Worm (Caenorhabditis elegans) whole organism, young adult: ENCODE data around the gene M01F1.9.

Source experiments
- B0019.2 ChIP-seq: fragments of 200-800 bp; sonication (Bioruptor generic); conservative IDR thresholded peaks from 2 replicates; pipeline ENCODE4 v1.3.6; 2022; ENCODE audit warnings: missing genetic modification reagents, missing genetic modification characterization, missing compliant biosample characterization
- F22D6.2 ChIP-seq: sonication (generic microtip); optimal IDR thresholded peaks from 2 replicates; lab custom pipeline; 2016; ENCODE audit warnings: mild to moderate bottlenecking, missing genetic modification characterization, missing compliant biosample characterization
- F37B4.10 ChIP-seq: fragments of 200-800 bp; sonication (Bioruptor generic); IDR thresholded peaks from 2 replicates; pipeline ENCODE4 v1.3.6; 2022; ENCODE audit warnings: missing genetic modification characterization, missing compliant biosample characterization
- Y56A3A.18 ChIP-seq: fragments of 200-800 bp; sonication (Bioruptor generic); IDR thresholded peaks from 2 replicates; pipeline ENCODE4 v1.3.6; 2022; ENCODE audit warnings: missing genetic modification reagents, missing genetic modification characterization, missing compliant biosample characterization
- Y67H2A.10 ChIP-seq: fragments of 200-800 bp; sonication (Bioruptor generic); conservative IDR thresholded peaks from 2 replicates; pipeline ENCODE4 v1.3.6; 2022; ENCODE audit warnings: missing genetic modification reagents, missing genetic modification characterization, missing compliant biosample characterization
- Y95B8A.8 ChIP-seq: fragments of 200-800 bp; sonication (Bioruptor generic); IDR thresholded peaks from 2 replicates; pipeline ENCODE4 v1.3.6; 2022; ENCODE audit warnings: missing genetic modification reagents, missing genetic modification characterization, missing compliant biosample characterization
- ama-1 ChIP-seq, 3 experiments: fragments of 150-350 bp in 1 of 3; sonication (generic microtip) in 2 of 3; optimal IDR thresholded peaks; 2 replicates each; lab custom pipeline; 2014 to 2018; ENCODE audit warnings: missing biosample characterization in 2 of 3, missing genetic modification characterization in 2 of 3, missing genetic modification reagents in 2 of 3
- attf-3 ChIP-seq: fragments of 200-800 bp; sonication (Bioruptor generic); conservative IDR thresholded peaks from 2 replicates; pipeline ENCODE4 v1.3.6; 2022; ENCODE audit warnings: missing genetic modification reagents, missing genetic modification characterization, missing compliant biosample characterization
- bed-2 ChIP-seq: fragments of 200-800 bp; sonication (Bioruptor generic); IDR thresholded peaks from 2 replicates; pipeline ENCODE4 v1.3.6; 2022; ENCODE audit warnings: missing genetic modification reagents, missing genetic modification characterization, missing compliant biosample characterization
- cebp-2 ChIP-seq: fragments of 200-800 bp; sonication (Bioruptor generic); IDR thresholded peaks from 2 replicates; pipeline ENCODE4 v1.3.6; 2022; ENCODE audit warnings: missing genetic modification characterization, missing compliant biosample characterization
- ceh-27 ChIP-seq: fragments of 200-800 bp; sonication (Bioruptor generic); optimal IDR thresholded peaks from 2 replicates; lab custom pipeline; 2018; ENCODE audit warnings: mild to moderate bottlenecking, missing genetic modification characterization, moderate library complexity, missing compliant biosample characterization
- ceh-58 ChIP-seq: fragments of 200-800 bp; sonication (Bioruptor generic); IDR thresholded peaks from 2 replicates; pipeline ENCODE4 v1.3.6; 2022; ENCODE audit warnings: missing genetic modification characterization, missing compliant biosample characterization
- ceh-79 ChIP-seq: sonication (generic microtip); optimal IDR thresholded peaks from 2 replicates; lab custom pipeline; 2017; ENCODE audit warnings: mild to moderate bottlenecking, missing genetic modification characterization, missing compliant biosample characterization
- egl-18 ChIP-seq: fragments of 200-800 bp; sonication (Bioruptor generic); IDR thresholded peaks from 2 replicates; pipeline ENCODE4 v1.3.6; 2022; ENCODE audit warnings: missing genetic modification reagents, missing genetic modification characterization, missing compliant biosample characterization
- egl-44 ChIP-seq: fragments of 200-800 bp; sonication (Bioruptor generic); IDR thresholded peaks from 2 replicates; pipeline ENCODE4 v1.3.6; 2022; ENCODE audit warnings: missing genetic modification reagents, missing genetic modification characterization, missing compliant biosample characterization
- ekl-4 ChIP-seq: fragments of 200-800 bp; sonication (Bioruptor generic); IDR thresholded peaks from 2 replicates; pipeline ENCODE4 v1.3.6; 2022; ENCODE audit warnings: missing genetic modification reagents, missing genetic modification characterization, missing compliant biosample characterization
- gei-17 ChIP-seq: fragments of 200-800 bp; sonication (Bioruptor generic); optimal IDR thresholded peaks from 2 replicates; lab custom pipeline; 2018; ENCODE audit warnings: mild to moderate bottlenecking, missing genetic modification characterization, missing compliant biosample characterization
- hlh-12 ChIP-seq: sonication (generic microtip); optimal IDR thresholded peaks from 2 replicates; lab custom pipeline; 2016; ENCODE audit warnings: missing genetic modification characterization, missing compliant biosample characterization
- hmg-20 ChIP-seq: fragments of 200-800 bp; sonication (Bioruptor generic); IDR thresholded peaks from 2 replicates; pipeline ENCODE4 v1.3.6; 2022; ENCODE audit warnings: missing genetic modification reagents, missing genetic modification characterization, missing compliant biosample characterization
- let-526 ChIP-seq: fragments of 200-800 bp; sonication (Bioruptor generic); IDR thresholded peaks from 2 replicates; pipeline ENCODE4 v1.3.6; 2022; ENCODE audit warnings: missing genetic modification reagents, missing genetic modification characterization, missing compliant biosample characterization
- let-607 ChIP-seq, 2 experiments: fragments of 200-800 bp in 1 of 2; sonication (Bioruptor generic) in 1 of 2; sonication (generic microtip) in 1 of 2; optimal IDR thresholded peaks; 2 replicates each; lab custom pipeline; 2016 to 2018; ENCODE audit warnings: mild to moderate bottlenecking in 2 of 2, missing compliant biosample characterization in 2 of 2, missing genetic modification characterization in 2 of 2, moderate library complexity in 2 of 2, missing genotype in 1 of 2
- lin-26 ChIP-seq: fragments of 200-800 bp; sonication (Bioruptor generic); IDR thresholded peaks from 2 replicates; pipeline ENCODE4 v1.3.6; 2022; ENCODE audit warnings: missing genetic modification reagents, missing genetic modification characterization, missing compliant biosample characterization
- lin-40 ChIP-seq: sonication (generic microtip); optimal IDR thresholded peaks from 2 replicates; lab custom pipeline; 2016; ENCODE audit warnings: missing genetic modification characterization, mild to moderate bottlenecking, missing compliant biosample characterization, missing genotype, missing genetic modification reagents
- lin-54 ChIP-seq: fragments of 200-800 bp; sonication (Bioruptor generic); optimal IDR thresholded peaks from 2 replicates; lab custom pipeline; 2018; ENCODE audit warnings: mild to moderate bottlenecking, missing genetic modification characterization, missing compliant biosample characterization
- lir-1 ChIP-seq: fragments of 200-800 bp; sonication (Bioruptor generic); conservative IDR thresholded peaks from 2 replicates; pipeline ENCODE4 v1.3.6; 2022; ENCODE audit warnings: missing genetic modification reagents, missing genetic modification characterization, missing compliant biosample characterization
- lsl-1 ChIP-seq: fragments of 200-800 bp; sonication (Bioruptor generic); optimal IDR thresholded peaks from 2 replicates; lab custom pipeline; 2018; ENCODE audit warnings: mild to moderate bottlenecking, missing genetic modification characterization, moderate library complexity, missing compliant biosample characterization
- madf-10 ChIP-seq: sonication (generic microtip); optimal IDR thresholded peaks from 2 replicates; lab custom pipeline; 2016; ENCODE audit warnings: mild to moderate bottlenecking, missing genetic modification characterization, missing compliant biosample characterization
- mel-28 ChIP-seq: sonication (generic microtip); optimal IDR thresholded peaks from 2 replicates; lab custom pipeline; 2016; ENCODE audit warnings: borderline replicate concordance, mild to moderate bottlenecking, missing genetic modification characterization, missing compliant biosample characterization
- mxl-1 ChIP-seq: sonication (generic microtip); optimal IDR thresholded peaks from 2 replicates; lab custom pipeline; 2016; ENCODE audit warnings: missing genetic modification characterization, missing compliant biosample characterization
- nfya-1 ChIP-seq: sonication (generic microtip); optimal IDR thresholded peaks from 2 replicates; lab custom pipeline; 2017; ENCODE audit warnings: antibody characterized with exemption, missing compliant biosample characterization, missing genetic modification characterization, borderline replicate concordance; ENCODE audit not compliant: insufficient read depth
- nhr-120 ChIP-seq: fragments of 200-800 bp; sonication (Bioruptor generic); IDR thresholded peaks from 2 replicates; pipeline ENCODE4 v1.3.6; 2022; ENCODE audit warnings: missing genetic modification characterization, missing compliant biosample characterization
- pha-4 ChIP-seq: fragments of 150-350 bp; sonication (generic microtip); optimal IDR thresholded peaks from 2 replicates; lab custom pipeline; 2014; ENCODE audit warnings: missing biosample characterization, missing genetic modification reagents, missing genetic modification characterization
- rec-8 ChIP-seq, 2 experiments: sonication (generic microtip); optimal IDR thresholded peaks; 2 replicates each; lab custom pipeline; 2016; ENCODE audit warnings: mild to moderate bottlenecking in 2 of 2, missing genetic modification characterization in 2 of 2, missing genetic modification reagents in 2 of 2, missing genotype in 2 of 2, missing biosample characterization in 1 of 2, missing compliant biosample characterization in 1 of 2, moderate library complexity in 1 of 2
- repo-1 ChIP-seq: sonication (generic microtip); optimal IDR thresholded peaks from 2 replicates; lab custom pipeline; 2017; ENCODE audit warnings: mild to moderate bottlenecking, missing genetic modification characterization, missing compliant biosample characterization
- snpc-3.4 ChIP-seq: sonication (generic microtip); optimal IDR thresholded peaks from 2 replicates; lab custom pipeline; 2017; ENCODE audit warnings: missing genetic modification characterization, mild to moderate bottlenecking, missing compliant biosample characterization, antibody characterized with exemption, moderate library complexity, missing genotype, missing genetic modification reagents
- snpc-4 ChIP-seq, 5 experiments: fragments of 150-350 bp in 1 of 5; sonication (generic microtip) in 4 of 5; optimal IDR thresholded peaks; 2 replicates each; lab custom pipeline; 2014 to 2018; ENCODE audit warnings: missing genetic modification characterization in 5 of 5, missing biosample characterization in 3 of 5, antibody characterized with exemption in 2 of 5, mild to moderate bottlenecking in 2 of 5, missing compliant biosample characterization in 2 of 5, missing genotype in 2 of 5, moderate library complexity in 2 of 5, missing genetic modification reagents in 1 of 5
- somi-1 ChIP-seq: fragments of 200-800 bp; sonication (Bioruptor generic); optimal IDR thresholded peaks from 2 replicates; lab custom pipeline; 2018; ENCODE audit warnings: mild to moderate bottlenecking, missing genetic modification characterization, missing compliant biosample characterization
- tbp1 ChIP-seq: fragments of 200-800 bp; sonication (Bioruptor generic); optimal IDR thresholded peaks from 2 replicates; lab custom pipeline; 2018; ENCODE audit warnings: mild to moderate bottlenecking, missing genetic modification characterization, missing compliant biosample characterization
- unc-62 ChIP-seq: fragments of 150-350 bp; optimal IDR thresholded peaks from 2 replicates; lab custom pipeline; 2014; ENCODE audit warnings: missing biosample characterization, missing genetic modification reagents, missing genetic modification characterization
- xnd-1 ChIP-seq: sonication (generic microtip); optimal IDR thresholded peaks from 2 replicates; lab custom pipeline; 2016; ENCODE audit warnings: missing genotype, missing genetic modification reagents, missing genetic modification characterization, missing compliant biosample characterization
- zfh-2 ChIP-seq: fragments of 200-800 bp; sonication (Bioruptor generic); conservative IDR thresholded peaks from 2 replicates; pipeline ENCODE4 v1.3.6; 2022; ENCODE audit warnings: missing genetic modification reagents, missing genetic modification characterization, missing compliant biosample characterization
- zim-3 ChIP-seq: sonication (generic microtip); optimal IDR thresholded peaks from 2 replicates; lab custom pipeline; 2017; ENCODE audit warnings: mild to moderate bottlenecking, missing genetic modification characterization, moderate library complexity, missing compliant biosample characterization
- ztf-22 ChIP-seq: fragments of 200-800 bp; sonication (Bioruptor generic); optimal IDR thresholded peaks from 2 replicates; lab custom pipeline; 2018; ENCODE audit warnings: mild to moderate bottlenecking, missing genetic modification characterization, moderate library complexity, missing compliant biosample characterization
- ztf-6 ChIP-seq: fragments of 200-800 bp; sonication (Bioruptor generic); IDR thresholded peaks from 2 replicates; pipeline ENCODE4 v1.3.6; 2022; ENCODE audit warnings: missing genetic modification reagents, missing genetic modification characterization, missing compliant biosample characterization

Gene M01F1.9

DNA sequence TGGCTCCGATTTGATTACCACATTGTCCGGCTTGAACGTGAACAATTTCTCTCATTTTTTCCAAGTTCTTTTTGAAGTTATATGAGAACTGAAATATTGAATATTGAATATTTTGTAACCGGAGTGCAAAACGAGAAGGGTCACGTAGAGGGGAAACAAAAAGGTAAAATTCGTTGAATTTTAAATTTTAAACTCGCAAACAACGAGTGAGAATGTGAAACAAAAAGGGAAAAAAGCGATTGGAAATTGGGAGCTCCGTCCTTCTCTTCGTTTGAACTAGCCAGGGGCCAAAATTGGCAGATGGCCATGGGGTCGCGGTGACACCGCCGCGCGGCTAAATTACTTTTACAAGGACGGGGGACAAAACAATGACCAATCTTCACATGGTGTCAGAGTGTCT lies 42.7 kb upstream of the M01F1.9 start, which contains the start of gene ben-1:
Gene ben-1 (minus strand): TSS at position 101 of the 400 bp plus-strand sequence.
- TF ChIP-seq tbp1 (GFP tag; lab: Kevin White, UChicago): no peak
- no peak for TF ChIP-seq F37B4.10 (GFP tag; lab: Robert Waterston, UW)
- no peak for TF ChIP-seq let-526 (GFP tag; lab: Robert Waterston, UW)
- TF ChIP-seq Y56A3A.18 (GFP tag; lab: Robert Waterston, UW): no peak
- TF ChIP-seq lin-26: no peak
- TF ChIP-seq somi-1 (GFP tag; lab: Kevin White, UChicago): no peak
- no peak for TF ChIP-seq snpc-3.4 (tag; lab: Kevin White, UChicago)
- no peak for TF ChIP-seq unc-62 (GFP tag; lab: Kevin White, UChicago)
- no peak for TF ChIP-seq xnd-1 (tag; lab: Kevin White, UChicago)
- TF ChIP-seq let-607 (tag; optimal IDR thresholded peaks at IDR 0.05; lab: Kevin White, UChicago): no peak

DNA sequence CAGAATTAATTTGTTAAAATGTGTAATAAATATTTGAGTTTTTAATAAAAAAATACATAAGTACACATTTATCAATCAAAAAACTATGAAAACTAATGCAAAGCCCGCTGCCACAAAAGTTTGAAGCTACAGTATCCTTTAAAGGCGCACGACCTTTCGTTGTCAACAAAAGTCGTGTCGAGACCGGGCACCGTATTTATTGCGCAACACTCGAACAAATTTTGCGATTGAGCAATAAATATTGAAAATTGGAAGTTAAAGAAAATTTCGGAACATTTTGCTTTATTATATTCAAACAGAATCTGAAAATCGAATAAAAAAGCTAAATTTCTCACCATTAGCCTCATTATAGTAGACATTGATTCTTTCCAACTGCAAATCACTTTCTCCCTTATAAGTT lies 42.2 kb upstream of the M01F1.9 start:
- TF ChIP-seq rec-8 (tag; optimal IDR thresholded peaks at IDR 0.05; lab: Kevin White, UChicago) (no peak), xnd-1 (tag; lab: Kevin White, UChicago) (no peak), snpc-4 (GFP tag; optimal IDR thresholded peaks at IDR 0.05; lab: Kevin White, UChicago) (no peak), snpc-4 (tag; optimal IDR thresholded peaks at IDR 0.05; lab: Kevin White, UChicago) (no peak), ceh-79 (tag; lab: Kevin White, UChicago) (no peak), unc-62 (GFP tag; lab: Kevin White, UChicago) (no peak), Y67H2A.10 (GFP tag; lab: Robert Waterston, UW) (no peak), zfh-2 (GFP tag; lab: Robert Waterston, UW) (no peak), B0019.2 (no peak), zim-3 (tag; lab: Kevin White, UChicago) (no peak), repo-1 (no peak), ztf-22 (GFP tag; lab: Kevin White, UChicago) (no peak), egl-18 (GFP tag; lab: Robert Waterston, UW) (no peak), madf-10 (no peak), egl-44 (GFP tag; lab: Robert Waterston, UW) (no peak), bed-2 (GFP tag; lab: Robert Waterston, UW) (no peak)

DNA sequence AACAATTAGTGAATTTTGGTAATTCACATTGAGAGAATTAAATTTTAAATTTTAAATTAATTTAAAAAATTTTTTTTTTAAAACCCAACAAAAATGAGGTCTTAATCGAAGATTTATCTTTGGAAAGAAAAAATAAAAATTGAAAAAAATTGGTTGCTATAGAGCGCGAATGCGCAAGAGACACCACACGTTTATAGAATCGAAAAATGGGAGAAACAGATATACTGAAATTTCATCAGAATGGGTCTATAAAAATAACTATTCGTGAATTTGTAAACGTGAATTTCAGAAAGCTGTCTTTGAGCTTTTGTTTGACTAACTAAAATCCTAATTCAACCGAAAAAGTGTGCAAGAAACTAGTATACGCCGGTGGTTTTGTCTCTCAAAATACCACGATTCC lies 41.6 kb upstream of the M01F1.9 start:
- TF ChIP-seq hmg-20 (GFP tag; lab: Robert Waterston, UW): no peak
- TF ChIP-seq lsl-1 (GFP tag; lab: Kevin White, UChicago): peak; percentile 52
- no peak for TF ChIP-seq mel-28 (tag; lab: Kevin White, UChicago)
- TF ChIP-seq lin-26: no peak
- no peak for TF ChIP-seq pha-4 (tag; lab: Kevin White, UChicago)
- no peak for TF ChIP-seq nhr-120 (GFP tag; lab: Robert Waterston, UW)
- TF ChIP-seq attf-3: no peak
- TF ChIP-seq gei-17 (GFP tag; lab: Kevin White, UChicago): no peak
- TF ChIP-seq hlh-12 (tag; lab: Kevin White, UChicago): no peak
- no peak for TF ChIP-seq Y95B8A.8
- no peak for TF ChIP-seq let-526 (GFP tag; lab: Robert Waterston, UW)
- TF ChIP-seq nfya-1: no peak
- TF ChIP-seq ztf-6 (GFP tag; lab: Robert Waterston, UW): no peak
- no peak for TF ChIP-seq lir-1 (GFP tag; lab: Robert Waterston, UW)
- TF ChIP-seq F22D6.2 (tag; lab: Kevin White, UChicago): no peak
- peak; percentile 24 for TF ChIP-seq ceh-27 (GFP tag; lab: Kevin White, UChicago)
- TF ChIP-seq lin-40 (tag; lab: Kevin White, UChicago): peak; percentile 19
- no peak for TF ChIP-seq ama-1 (optimal IDR thresholded peaks at IDR 0.05; lab: Kevin White, UChicago)
- TF ChIP-seq ama-1 (GFP tag; optimal IDR thresholded peaks at IDR 0.05; lab: Kevin White, UChicago): no peak
- TF ChIP-seq cebp-2 (GFP tag; lab: Robert Waterston, UW): no peak
- no peak for TF ChIP-seq xnd-1 (tag; lab: Kevin White, UChicago)
- no peak for TF ChIP-seq F37B4.10 (GFP tag; lab: Robert Waterston, UW)
- TF ChIP-seq mxl-1 (tag; lab: Kevin White, UChicago): no peak
- TF ChIP-seq ekl-4: no peak
- TF ChIP-seq ceh-58 (GFP tag; lab: Robert Waterston, UW): no peak
- TF ChIP-seq snpc-4 (GFP tag; optimal IDR thresholded peaks at IDR 0.05; lab: Kevin White, UChicago): no peak
- no peak for TF ChIP-seq snpc-4 (tag; optimal IDR thresholded peaks at IDR 0.05; lab: Kevin White, UChicago)
- peak; percentile 31 for TF ChIP-seq lin-54 (GFP tag; lab: Kevin White, UChicago)
